Worm (Caenorhabditis elegans) whole organism, early embryonic: ENCODE data around the gene srx-136.

Source experiments
- aly-1 ChIP-seq: sonication (generic microtip); optimal IDR thresholded peaks from 2 replicates; lab custom pipeline; 2016; ENCODE audit warnings: missing genetic modification characterization, missing compliant biosample characterization
- ama-1 ChIP-seq: fragments of 150-350 bp; optimal IDR thresholded peaks from 2 replicates; lab custom pipeline; 2014
- ceh-13 ChIP-seq: fragments of 200-800 bp; sonication (Bioruptor generic); optimal IDR thresholded peaks from 2 replicates; lab custom pipeline; 2018; ENCODE audit warnings: mild to moderate bottlenecking, missing genetic modification characterization, missing compliant biosample characterization
- hmbx-1 ChIP-seq: sonication (generic microtip); optimal IDR thresholded peaks from 2 replicates; lab custom pipeline; 2016; ENCODE audit warnings: mild to moderate bottlenecking, missing genetic modification characterization, missing compliant biosample characterization
- hmg-4 ChIP-seq: fragments of 200-800 bp; sonication (Bioruptor generic); optimal IDR thresholded peaks from 2 replicates; lab custom pipeline; 2018; ENCODE audit warnings: mild to moderate bottlenecking, missing genetic modification characterization, missing compliant biosample characterization
- pes-1 ChIP-seq: fragments of 200-800 bp; sonication (Bioruptor generic); IDR thresholded peaks from 2 replicates; pipeline ENCODE4 v1.3.6; 2022; ENCODE audit warnings: missing genetic modification reagents, missing genetic modification characterization, missing compliant biosample characterization
- tbx-11 ChIP-seq: fragments of 200-800 bp; sonication (Bioruptor generic); IDR thresholded peaks from 2 replicates; pipeline ENCODE4 v1.3.6; 2022; ENCODE audit warnings: missing genetic modification characterization, missing compliant biosample characterization
- tbx-37 ChIP-seq: fragments of 200-800 bp; sonication (Bioruptor generic); conservative IDR thresholded peaks from 2 replicates; pipeline ENCODE4 v1.3.6; 2022; ENCODE audit warnings: missing genetic modification reagents, missing genetic modification characterization, missing compliant biosample characterization

ce11 chrV:13873323-13873722 lies 16.1 kb downstream of the srx-136 start:
- TF ChIP-seq tbx-37 (GFP tag; lab: Robert Waterston, UW) (no peak), aly-1 (tag; lab: Kevin White, UChicago) (no peak), pes-1 (no peak), hmbx-1 (tag; lab: Kevin White, UChicago) (no peak), ama-1 (lab: Kevin White, UChicago) (no peak), tbx-11 (GFP tag; lab: Robert Waterston, UW) (no peak), ceh-13 (no peak), hmg-4 (no peak)
